Fruit fly (Drosophila melanogaster) whole organism, embryonic: ENCODE measurements around the gene CG16717.
A peak's percentile ranks its signal among the peaks of the same experiment; 100 is the strongest.

Experiments used
- Bgb ChIP-seq: fragments of 200-800 bp; sonication (Bioruptor generic); IDR thresholded peaks from 2 replicates; pipeline ENCODE4 v1.3.6; 2022; ENCODE audit warnings: missing biosample characterization, missing genetic modification characterization; ENCODE audit not compliant: partially characterized antibody
- CG10147 ChIP-seq: fragments of 200-800 bp; sonication (Bioruptor generic); optimal IDR thresholded peaks from 2 replicates; lab custom pipeline; 2019; ENCODE audit warnings: missing biosample characterization, mild to moderate bottlenecking, missing genetic modification characterization, moderate library complexity
- CG10431 ChIP-seq: fragments of 200-800 bp; sonication (Bioruptor generic); optimal IDR thresholded peaks from 3 replicates; lab custom pipeline; 2018; ENCODE audit warnings: missing biosample characterization, mild to moderate bottlenecking, missing genetic modification characterization
- CG1233 ChIP-seq: fragments of 200-800 bp; sonication (Bioruptor generic); optimal IDR thresholded peaks from 4 replicates; lab custom pipeline; 2018; ENCODE audit warnings: missing biosample characterization, mild to moderate bottlenecking, missing genetic modification characterization
- CG12942 ChIP-seq: fragments of 200-800 bp; sonication (Bioruptor generic); optimal IDR thresholded peaks from 3 replicates; lab custom pipeline; 2016; ENCODE audit warnings: missing biosample characterization, missing genetic modification characterization
- CG15514 ChIP-seq: fragments of 200-800 bp; sonication (Bioruptor generic); optimal IDR thresholded peaks from 3 replicates; lab custom pipeline; 2017; ENCODE audit warnings: missing biosample characterization, missing genetic modification characterization, mild to moderate bottlenecking, moderate library complexity, missing genetic modification reagents
- CG17802 ChIP-seq: fragments of 200-800 bp; sonication (Bioruptor generic); optimal IDR thresholded peaks from 2 replicates; lab custom pipeline; 2018; ENCODE audit warnings: missing biosample characterization, mild to moderate bottlenecking, missing genetic modification characterization, moderate library complexity
- CG17912 ChIP-seq: fragments of 200-800 bp; sonication (Bioruptor generic); optimal IDR thresholded peaks from 2 replicates; lab custom pipeline; 2018; ENCODE audit warnings: missing biosample characterization, mild to moderate bottlenecking, missing genetic modification characterization
- CG33213 ChIP-seq: fragments of 200-800 bp; sonication (Bioruptor generic); optimal IDR thresholded peaks from 3 replicates; lab custom pipeline; 2016; ENCODE audit warnings: missing biosample characterization, missing genetic modification characterization
- CG4820 ChIP-seq: fragments of 200-800 bp; sonication (Bioruptor generic); optimal IDR thresholded peaks from 3 replicates; lab custom pipeline; 2016; ENCODE audit warnings: missing biosample characterization, missing genetic modification characterization
- CG6854 ChIP-seq: fragments of 200-800 bp; sonication (Bioruptor generic); optimal IDR thresholded peaks from 3 replicates; lab custom pipeline; 2017; ENCODE audit warnings: missing biosample characterization, mild to moderate bottlenecking, missing genetic modification characterization
- CG7372 ChIP-seq: fragments of 200-800 bp; sonication (Bioruptor generic); IDR thresholded peaks from 2 replicates; pipeline ENCODE4 v1.3.6; 2022; ENCODE audit warnings: missing biosample characterization, missing genetic modification characterization
- CG8089 ChIP-seq: fragments of 200-800 bp; sonication (Bioruptor generic); optimal IDR thresholded peaks from 3 replicates; lab custom pipeline; 2016; ENCODE audit warnings: missing biosample characterization, missing genetic modification characterization
- CG8359 ChIP-seq: fragments of 200-800 bp; sonication (Bioruptor generic); optimal IDR thresholded peaks from 2 replicates; lab custom pipeline; 2017; ENCODE audit warnings: missing biosample characterization, mild to moderate bottlenecking, missing genetic modification characterization, borderline replicate concordance
- CG8765 ChIP-seq: fragments of 200-800 bp; sonication (Bioruptor generic); IDR thresholded peaks from 2 replicates; pipeline ENCODE4 v1.3.6; 2022; ENCODE audit warnings: missing biosample characterization, missing genetic modification characterization
- CG9437 ChIP-seq: fragments of 200-800 bp; sonication (Bioruptor generic); optimal IDR thresholded peaks from 2 replicates; lab custom pipeline; 2018; ENCODE audit warnings: missing biosample characterization, mild to moderate bottlenecking, missing genetic modification characterization
- CHES-1-like ChIP-seq: fragments of 200-800 bp; sonication (Bioruptor generic); optimal IDR thresholded peaks from 2 replicates; lab custom pipeline; 2016; ENCODE audit warnings: missing biosample characterization, missing genetic modification characterization
- Dref ChIP-seq: fragments of 200-800 bp; sonication (Bioruptor generic); IDR thresholded peaks from 2 replicates; pipeline ENCODE4 v1.3.6; 2022; ENCODE audit warnings: missing biosample characterization, missing genetic modification characterization
- HLH4C ChIP-seq: fragments of 200-800 bp; sonication (Bioruptor generic); IDR thresholded peaks from 3 replicates; pipeline ENCODE4 v1.3.6; 2022; ENCODE audit warnings: missing biosample characterization, missing genetic modification characterization; ENCODE audit not compliant: partially characterized antibody
- Hand ChIP-seq: fragments of 200-800 bp; sonication (Bioruptor generic); optimal IDR thresholded peaks from 2 replicates; lab custom pipeline; 2017; ENCODE audit warnings: mild to moderate bottlenecking, missing biosample characterization, missing genetic modification reagents, missing genetic modification characterization
- HmgZ ChIP-seq: fragments of 200-800 bp; sonication (Bioruptor generic); optimal IDR thresholded peaks from 2 replicates; lab custom pipeline; 2018; ENCODE audit warnings: missing biosample characterization, mild to moderate bottlenecking, missing genetic modification characterization
- Jarid2 ChIP-seq: fragments of 200-800 bp; sonication (Bioruptor generic); optimal IDR thresholded peaks from 3 replicates; lab custom pipeline; 2017; ENCODE audit warnings: mild to moderate bottlenecking, missing biosample characterization, missing genetic modification reagents, missing genetic modification characterization
- MBD-R2 ChIP-seq: fragments of 200-800 bp; sonication (Bioruptor generic); IDR thresholded peaks from 2 replicates; pipeline ENCODE4 v1.3.6; 2022; ENCODE audit warnings: missing biosample characterization, missing genetic modification characterization
- Nf-YB ChIP-seq: fragments of 200-800 bp; sonication (Bioruptor generic); optimal IDR thresholded peaks from 3 replicates; lab custom pipeline; 2019; ENCODE audit warnings: missing biosample characterization, mild to moderate bottlenecking, missing genetic modification characterization, moderate library complexity
- Pdp1 ChIP-seq, 2 experiments: fragments of 200-800 bp; sonication (Bioruptor generic); optimal IDR thresholded peaks; 3 replicates each; lab custom pipeline; 2016; ENCODE audit warnings: missing biosample characterization in 2 of 2, missing genetic modification characterization in 2 of 2, mild to moderate bottlenecking in 1 of 2, moderate library complexity in 1 of 2
- Poxn ChIP-seq: fragments of 200-800 bp; sonication (Bioruptor generic); IDR thresholded peaks from 2 replicates; pipeline ENCODE4 v1.3.6; 2022; ENCODE audit warnings: missing biosample characterization, missing genetic modification characterization
- Usf ChIP-seq: fragments of 200-800 bp; sonication (Bioruptor generic); optimal IDR thresholded peaks from 2 replicates; lab custom pipeline; 2017; ENCODE audit warnings: missing genotype, missing biosample characterization, missing genetic modification characterization
- bigmax ChIP-seq: fragments of 200-800 bp; sonication (Bioruptor generic); optimal IDR thresholded peaks from 2 replicates; lab custom pipeline; 2018; ENCODE audit warnings: missing biosample characterization, mild to moderate bottlenecking, missing genetic modification characterization
- bowl ChIP-seq: fragments of 200-800 bp; sonication (Bioruptor generic); IDR thresholded peaks from 2 replicates; pipeline ENCODE4 v1.3.6; 2022; ENCODE audit warnings: missing biosample characterization, missing genetic modification characterization
- cas ChIP-seq: fragments of 200-800 bp; sonication (Bioruptor generic); IDR thresholded peaks from 2 replicates; pipeline ENCODE4 v1.3.6; 2022; ENCODE audit warnings: missing biosample characterization, missing genetic modification characterization
- chn ChIP-seq: fragments of 200-800 bp; sonication (Bioruptor generic); optimal IDR thresholded peaks from 2 replicates; lab custom pipeline; 2016; ENCODE audit warnings: missing biosample characterization, missing genetic modification characterization
- dmrt99B ChIP-seq: fragments of 200-800 bp; sonication (Bioruptor generic); optimal IDR thresholded peaks from 2 replicates; lab custom pipeline; 2018; ENCODE audit warnings: missing biosample characterization, mild to moderate bottlenecking, missing genetic modification characterization, moderate library complexity
- dpn ChIP-seq, 2 experiments: fragments of 200-800 bp; sonication (Bioruptor generic); optimal IDR thresholded peaks; 3 replicates each; lab custom pipeline; 2016; ENCODE audit warnings: missing biosample characterization in 2 of 2, missing genetic modification characterization in 2 of 2
- en ChIP-seq: fragments of 200-800 bp; sonication (Bioruptor generic); optimal IDR thresholded peaks from 2 replicates; lab custom pipeline; 2016; ENCODE audit warnings: missing biosample characterization, missing genetic modification characterization
- gcm2 ChIP-seq: fragments of 200-800 bp; sonication (Bioruptor generic); optimal IDR thresholded peaks from 2 replicates; lab custom pipeline; 2016; ENCODE audit warnings: missing biosample characterization, missing genetic modification characterization
- gt ChIP-seq: fragments of 200-800 bp; sonication (Bioruptor generic); IDR thresholded peaks from 2 replicates; pipeline ENCODE4 v1.3.6; 2022; ENCODE audit warnings: missing biosample characterization, missing genetic modification characterization
- hb ChIP-seq: fragments of 200-800 bp; sonication (Bioruptor generic); IDR thresholded peaks from 3 replicates; pipeline ENCODE4 v1.3.6; 2022; ENCODE audit warnings: missing biosample characterization, missing genetic modification characterization; ENCODE audit not compliant: partially characterized antibody
- klu ChIP-seq: fragments of 200-800 bp; sonication (Bioruptor generic); IDR thresholded peaks from 2 replicates; pipeline ENCODE4 v1.3.6; 2022; ENCODE audit warnings: missing biosample characterization, missing genetic modification characterization
- ro ChIP-seq: fragments of 200-800 bp; sonication (Bioruptor generic); IDR thresholded peaks from 2 replicates; pipeline ENCODE4 v1.3.6; 2022; ENCODE audit warnings: missing biosample characterization, missing genetic modification characterization
- sd ChIP-seq: fragments of 200-800 bp; sonication (Bioruptor generic); optimal IDR thresholded peaks from 3 replicates; lab custom pipeline; 2018; ENCODE audit warnings: missing biosample characterization, mild to moderate bottlenecking, missing genetic modification characterization, moderate library complexity
- sim ChIP-seq: fragments of 200-800 bp; sonication (Bioruptor generic); IDR thresholded peaks from 2 replicates; pipeline ENCODE4 v1.3.6; 2022; ENCODE audit warnings: missing biosample characterization, missing genetic modification characterization
- sisA ChIP-seq: fragments of 200-800 bp; sonication (Bioruptor generic); IDR thresholded peaks from 2 replicates; pipeline ENCODE4 v1.3.6; 2022; ENCODE audit warnings: missing biosample characterization, missing genetic modification characterization
- sna ChIP-seq: fragments of 200-800 bp; sonication (Bioruptor generic); IDR thresholded peaks from 2 replicates; pipeline ENCODE4 v1.3.6; 2022; ENCODE audit warnings: missing biosample characterization, missing genetic modification characterization; ENCODE audit not compliant: partially characterized antibody
- stwl ChIP-seq: fragments of 200-800 bp; sonication (Bioruptor generic); optimal IDR thresholded peaks from 3 replicates; lab custom pipeline; 2018; ENCODE audit warnings: missing biosample characterization, mild to moderate bottlenecking, missing genetic modification characterization, moderate library complexity
- tgo ChIP-seq: fragments of 200-800 bp; sonication (Bioruptor generic); IDR thresholded peaks from 3 replicates; pipeline ENCODE4 v1.3.6; 2022; ENCODE audit warnings: missing biosample characterization, missing genetic modification characterization
- tna ChIP-seq: fragments of 200-800 bp; sonication (Bioruptor generic); IDR thresholded peaks from 2 replicates; pipeline ENCODE4 v1.3.6; 2022; ENCODE audit warnings: missing biosample characterization, missing genetic modification characterization; ENCODE audit not compliant: partially characterized antibody
- tup ChIP-seq: fragments of 200-800 bp; sonication (Bioruptor generic); optimal IDR thresholded peaks from 2 replicates; lab custom pipeline; 2016; ENCODE audit warnings: missing biosample characterization, mild to moderate bottlenecking, missing genetic modification characterization, moderate library complexity
- vnd ChIP-seq: fragments of 200-800 bp; sonication (Bioruptor generic); IDR thresholded peaks from 3 replicates; pipeline ENCODE4 v1.3.6; 2022; ENCODE audit warnings: missing biosample characterization, missing genetic modification characterization; ENCODE audit not compliant: partially characterized antibody
- vvl ChIP-seq: fragments of 200-800 bp; sonication (Bioruptor generic); IDR thresholded peaks from 2 replicates; pipeline ENCODE4 v1.3.6; 2022; ENCODE audit warnings: missing biosample characterization, missing genetic modification characterization
- wor ChIP-seq: fragments of 200-800 bp; sonication (Bioruptor generic); IDR thresholded peaks from 2 replicates; pipeline ENCODE4 v1.3.6; 2022; ENCODE audit warnings: missing biosample characterization, missing genetic modification characterization
- zfh1 ChIP-seq: fragments of 200-800 bp; sonication (Bioruptor generic); IDR thresholded peaks from 3 replicates; pipeline ENCODE4 v1.3.6; 2022; ENCODE audit warnings: missing biosample characterization, missing genetic modification characterization

Gene CG16717

dm6 chr3L:9697527-9697883 lies 18.5 kb downstream of the CG16717 start:
- TF ChIP-seq CG10431 (GFP tag; lab: Kevin White, UChicago) (no peak), Pdp1 (GFP tag; optimal IDR thresholded peaks at IDR 0.05; lab: Kevin White, UChicago) (peak in 1 of 2 experiments; percentile 94), wor (GFP tag; lab: Robert Waterston, UW) (no peak), CG8089 (GFP tag; lab: Kevin White, UChicago) (no peak), CG7372 (0 out of 2 replicates have a peak, but pooled peaks have one; percentile 33), Dref (GFP tag; lab: Robert Waterston, UW) (no peak), CG10147 (GFP tag; lab: Kevin White, UChicago) (no peak), gt (no peak), CG8359 (no peak), bigmax (GFP tag; lab: Kevin White, UChicago) (no peak), tgo (no peak), CG9437 (GFP tag; lab: Kevin White, UChicago) (no peak), CG17802 (tag; lab: Kevin White, UChicago) (no peak), bowl (GFP tag; lab: Robert Waterston, UW) (no peak), dmrt99B (tag; lab: Kevin White, UChicago) (no peak), Hand (no peak), Nf-YB (peak; percentile 56), Usf (no peak)

dm6 chr3L:9698193-9698642 lies 19.2 kb downstream of the CG16717 start, which contains the start of gene Ubc4:
Gene Ubc4, plus strand, starts transcription at chr3L:9698336.
- TF ChIP-seq tup = no peak
- TF ChIP-seq ro (GFP tag; lab: Robert Waterston, UW) = no peak
- peak; percentile 55 for TF ChIP-seq HmgZ (tag; lab: Kevin White, UChicago)
- no peak for TF ChIP-seq klu (GFP tag; lab: Robert Waterston, UW)
- TF ChIP-seq CG6854 (GFP tag; lab: Kevin White, UChicago) = no peak
- TF ChIP-seq hb (GFP tag; lab: Robert Waterston, UW) = peak; percentile 76
- peak; percentile 58 for TF ChIP-seq vvl (GFP tag; lab: Robert Waterston, UW)
- TF ChIP-seq sisA (GFP tag; lab: Robert Waterston, UW) = no peak
- TF ChIP-seq CG4820 (GFP tag; lab: Kevin White, UChicago) = no peak
- peak; percentile 81 for TF ChIP-seq HLH4C (GFP tag; lab: Robert Waterston, UW)
- TF ChIP-seq sim (GFP tag; lab: Robert Waterston, UW) = no peak
- no peak for TF ChIP-seq zfh1
- TF ChIP-seq CHES-1-like = peak; percentile 11
- TF ChIP-seq CG1233 = no peak
- no peak for TF ChIP-seq CG12942 (GFP tag; lab: Kevin White, UChicago)
- no peak for TF ChIP-seq chn (GFP tag; lab: Kevin White, UChicago)
- TF ChIP-seq gcm2 = no peak
- peak; percentile 54 for TF ChIP-seq stwl
- TF ChIP-seq en (GFP tag; lab: Kevin White, UChicago) = no peak
- TF ChIP-seq Jarid2 = peak; percentile 11
- no peak for TF ChIP-seq Poxn (GFP tag; lab: Robert Waterston, UW)
- peak; percentile 56; the same call in 1 of the 2 replicates for TF ChIP-seq MBD-R2 (GFP tag; lab: Robert Waterston, UW)
- TF ChIP-seq sd (tag; lab: Kevin White, UChicago) = no peak
- no peak for TF ChIP-seq cas (GFP tag; lab: Robert Waterston, UW)
- no peak for TF ChIP-seq CG17912 (GFP tag; lab: Kevin White, UChicago)
- TF ChIP-seq vnd (GFP tag; lab: Robert Waterston, UW) = peak; percentile 71
- TF ChIP-seq Bgb (GFP tag; lab: Robert Waterston, UW) = peak; percentile 93
- peak; percentile 71 for TF ChIP-seq tna (GFP tag; lab: Robert Waterston, UW)
- peak; percentile 88 for TF ChIP-seq sna (GFP tag; lab: Robert Waterston, UW)
- TF ChIP-seq CG33213 (GFP tag; lab: Kevin White, UChicago) = peak; percentile 4
- TF ChIP-seq CG8765 = no peak
- TF ChIP-seq CG15514 = peak; percentile 53
- TF ChIP-seq dpn (GFP tag; optimal IDR thresholded peaks at IDR 0.05; lab: Kevin White, UChicago) = peak in 1 of 2 experiments; percentile 2
